Worm (Caenorhabditis elegans) whole organism, late embryonic: ENCODE measurements around the gene xnd-1.

Source experiments
- hlh-13 ChIP-seq: fragments of 200-800 bp; sonication (Bioruptor generic); optimal IDR thresholded peaks from 2 replicates; lab custom pipeline; 2018; ENCODE audit warnings: mild to moderate bottlenecking, missing genetic modification characterization, missing compliant biosample characterization
- nhr-232 ChIP-seq: sonication (generic microtip); optimal IDR thresholded peaks from 2 replicates; lab custom pipeline; 2016; ENCODE audit warnings: missing genetic modification characterization, missing compliant biosample characterization
- zip-5 ChIP-seq: sonication (generic microtip); optimal IDR thresholded peaks from 2 replicates; lab custom pipeline; 2016; ENCODE audit warnings: missing genetic modification characterization, missing compliant biosample characterization

DNA sequence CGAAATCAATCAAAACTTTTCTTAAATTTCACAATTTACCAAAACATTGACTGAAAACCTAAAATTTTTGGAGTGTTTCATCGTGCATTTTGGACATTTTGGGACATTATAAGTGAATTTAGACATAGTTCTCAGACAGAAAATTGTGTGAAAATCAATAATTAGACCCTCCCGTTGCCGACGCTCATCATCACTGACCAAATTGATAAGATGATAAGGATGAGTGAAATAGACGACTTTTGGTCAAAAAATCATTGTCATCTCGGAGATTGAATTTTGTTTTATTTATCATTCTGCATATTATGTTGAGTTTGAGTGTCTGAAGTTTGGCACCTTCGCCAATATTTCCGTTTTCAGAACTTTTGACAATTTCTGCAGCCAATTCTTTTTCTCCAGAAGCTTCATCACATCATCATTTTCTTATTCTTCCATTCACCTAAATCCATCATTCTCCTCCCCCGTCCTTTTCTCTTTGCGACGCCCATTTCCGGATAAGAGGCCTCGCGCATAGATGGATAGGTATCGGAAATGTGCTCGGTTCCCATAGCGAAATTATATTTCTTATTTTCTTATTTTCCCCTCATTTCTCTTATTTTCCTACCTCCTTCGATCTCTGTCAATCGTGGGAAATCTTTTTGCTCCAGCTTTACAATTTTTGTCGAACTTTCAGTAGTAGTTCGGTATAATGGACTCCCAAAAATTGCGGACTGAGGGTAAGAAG is 7.5 kb downstream of the xnd-1 start, which contains the start of gene bas-1:
- TF ChIP-seq hlh-13 (GFP tag; lab: Kevin White, UChicago) (no peak), nhr-232 (tag; lab: Kevin White, UChicago) (no peak), zip-5 (no peak)
